Fruit fly (Drosophila melanogaster): ENCODE data around the gene CG6834.
A peak's percentile ranks its signal among the peaks of the same experiment; 100 is the strongest.

The CG6834 gene

dm6 chr3R:11679513-11679912 lies 8.4 kb downstream of the CG6834 start, which contains the start of the genes Taf12 and Ho (continued):
- TF ChIP-seq YL-1 (GFP tag; optimal IDR thresholded peaks at IDR 0.05) (peak; percentile 77), Dp (GFP tag; optimal IDR thresholded peaks at IDR 0.05) (peak; percentile 71), CTCF (GFP tag; optimal IDR thresholded peaks at IDR 0.05) (peak; percentile 58), Lhr (GFP tag; optimal IDR thresholded peaks at IDR 0.05) (peak; percentile 26), Ets97D (GFP tag; optimal IDR thresholded peaks at IDR 0.05) (peak; percentile 46), gcm2 (GFP tag; optimal IDR thresholded peaks at IDR 0.05) (no peak), row (GFP tag; IDR thresholded peaks at IDR 0.05) (0 out of 3 replicates have a peak, but pooled peaks have one; percentile 27), CG11504 (tag; optimal IDR thresholded peaks at IDR 0.05) (peak; percentile 31), CG7271 (tag; optimal IDR thresholded peaks at IDR 0.05) (no peak), zfh1 (GFP tag; IDR thresholded peaks at IDR 0.05) (no peak), ewg (GFP tag; optimal IDR thresholded peaks at IDR 0.05) (no peak), CG17829 (tag; optimal IDR thresholded peaks at IDR 0.05) (peak; percentile 42), Nf-YC (tag; optimal IDR thresholded peaks at IDR 0.05) (no peak), CG1647 (GFP tag; optimal IDR thresholded peaks at IDR 0.05) (no peak), ranshi (GFP tag; IDR thresholded peaks at IDR 0.05) (no peak), phol (tag; optimal IDR thresholded peaks at IDR 0.05) (peak; percentile 30), CG8924 (tag; optimal IDR thresholded peaks at IDR 0.05) (peak; percentile 45), stc (GFP tag; IDR thresholded peaks at IDR 0.05) (0 out of 2 replicates have a peak, but pooled peaks have one; percentile 7), CG12659 (GFP tag; optimal IDR thresholded peaks at IDR 0.05) (peak; percentile 71), Sry-δ (GFP tag; optimal IDR thresholded peaks at IDR 0.05) (peak; percentile 17), Hr78 (GFP tag; optimal IDR thresholded peaks at IDR 0.05) (no peak), chn (GFP tag; optimal IDR thresholded peaks at IDR 0.05) (no peak), CG15514 (GFP tag; optimal IDR thresholded peaks at IDR 0.05) (peak; percentile 55), CG34422 (GFP tag; IDR thresholded peaks at IDR 0.05) (0 out of 3 replicates have a peak, but pooled peaks have one; percentile 15), nmo (GFP tag; optimal IDR thresholded peaks at IDR 0.05) (peak; percentile 29), Hmr (GFP tag; optimal IDR thresholded peaks at IDR 0.05) (peak; percentile 30), Fer2 (tag; optimal IDR thresholded peaks at IDR 0.05) (no peak), Optix (GFP tag; IDR thresholded peaks at IDR 0.05) (no peak), klu (GFP tag; IDR thresholded peaks at IDR 0.05) (no peak), tup (GFP tag; optimal IDR thresholded peaks at IDR 0.05) (no peak), CG9609 (GFP tag; optimal IDR thresholded peaks at IDR 0.05) (no peak), dati (GFP tag; IDR thresholded peaks at IDR 0.05) (no peak), hkb (optimal IDR thresholded peaks at IDR 0.05) (no peak), hkb (GFP tag; IDR thresholded peaks at IDR 0.05) (no peak), peb (GFP tag; IDR thresholded peaks at IDR 0.05) (no peak), CG17568 (GFP tag; optimal IDR thresholded peaks at IDR 0.05) (peak; percentile 6), unc-4 (GFP tag; IDR thresholded peaks at IDR 0.05; ENCODE audit: partially characterized antibody) (0 out of 2 replicates have a peak, but pooled peaks have one; percentile 28), CG13775 (GFP tag; optimal IDR thresholded peaks at IDR 0.05) (no peak), stwl (tag; optimal IDR thresholded peaks at IDR 0.05) (peak; percentile 84), CG14860 (GFP tag; IDR thresholded peaks at IDR 0.05; ENCODE audit: partially characterized antibody) (no peak), exex (tag; optimal IDR thresholded peaks at IDR 0.05) (peak; percentile 36), MBD-R2 (GFP tag; IDR thresholded peaks at IDR 0.05) (peak; percentile 91), MESR4 (GFP tag; optimal IDR thresholded peaks at IDR 0.05) (peak; percentile 81), vvl (GFP tag; IDR thresholded peaks at IDR 0.05) (peak; percentile 20; the same call in 1 of the 2 replicates), CG8290 (GFP tag; optimal IDR thresholded peaks at IDR 0.05) (no peak), CG8290 (tag; optimal IDR thresholded peaks at IDR 0.05) (peak in 1 of 2 experiments; percentile 31), psq (GFP tag; optimal IDR thresholded peaks at IDR 0.05) (no peak), E2f2 (GFP tag; IDR thresholded peaks at IDR 0.05) (peak; percentile 75), CG2116 (GFP tag; optimal IDR thresholded peaks at IDR 0.05) (peak; percentile 15), CG4617 (GFP tag; optimal IDR thresholded peaks at IDR 0.05; ENCODE audit: borderline replicate concordance) (peak; percentile 93), grau (tag; optimal IDR thresholded peaks at IDR 0.05) (peak; percentile 28)
